Fruit fly (Drosophila melanogaster) whole organism, embryonic: ENCODE data around the gene Qsox2.

Experiments used
- CG1647 ChIP-seq: fragments of 200-800 bp; sonication (Bioruptor generic); optimal IDR thresholded peaks from 3 replicates; lab custom pipeline; 2016; ENCODE audit warnings: missing biosample characterization, missing genetic modification characterization
- CG17802 ChIP-seq: fragments of 200-800 bp; sonication (Bioruptor generic); optimal IDR thresholded peaks from 2 replicates; lab custom pipeline; 2018; ENCODE audit warnings: missing biosample characterization, mild to moderate bottlenecking, missing genetic modification characterization, moderate library complexity
- Dip3 ChIP-seq: fragments of 200-800 bp; sonication (Bioruptor generic); optimal IDR thresholded peaks from 3 replicates; lab custom pipeline; 2016; ENCODE audit warnings: missing biosample characterization, missing genetic modification characterization
- ato ChIP-seq: fragments of 200-800 bp; sonication (Bioruptor generic); IDR thresholded peaks from 2 replicates; pipeline ENCODE4 v1.3.6; 2022; ENCODE audit warnings: missing biosample characterization, missing genetic modification characterization; ENCODE audit not compliant: partially characterized antibody
- en ChIP-seq: fragments of 200-800 bp; sonication (Bioruptor generic); optimal IDR thresholded peaks from 2 replicates; lab custom pipeline; 2016; ENCODE audit warnings: missing biosample characterization, missing genetic modification characterization
- usp ChIP-seq: fragments of >200 bp; optimal IDR thresholded peaks from 2 replicates; lab custom pipeline; 2017; ENCODE audit warnings: missing biosample characterization, missing genetic modification characterization

- TF ChIP-seq usp, result no peak
- no peak for TF ChIP-seq Dip3
- no peak for TF ChIP-seq ato (GFP tag; lab: Robert Waterston, UW)
- TF ChIP-seq CG17802 (tag; lab: Kevin White, UChicago), result no peak
- TF ChIP-seq CG1647, result no peak
- TF ChIP-seq en (GFP tag; lab: Kevin White, UChicago), result no peak
These were observed 29.2 kb upstream of the Qsox2 start, which contains the start of gene fit for dm6 chr3R:21884354-21884753.
